Worm (Caenorhabditis elegans): ENCODE data around the gene ZC190.5.

Gene ZC190.5

DNA sequence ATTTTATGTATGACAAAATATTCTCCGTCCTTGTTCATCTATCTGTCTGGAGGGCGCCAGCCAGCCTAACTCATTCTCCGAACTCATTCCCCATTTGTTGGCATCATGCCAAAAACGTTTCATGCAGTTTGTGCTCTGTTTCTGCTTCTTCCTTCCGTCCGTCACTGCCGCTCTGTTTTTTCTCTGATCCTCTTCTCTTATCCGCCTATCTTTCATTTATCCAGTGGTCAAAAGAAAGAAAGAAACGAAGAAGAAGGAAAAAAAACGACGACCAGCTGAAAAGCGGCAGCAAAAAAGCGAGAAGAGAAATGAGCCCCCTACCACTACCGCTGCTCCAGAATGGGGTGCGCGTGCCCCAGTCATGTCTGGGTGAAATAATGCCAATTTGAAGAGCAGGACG is 10.4 kb downstream of the ZC190.5 start:
- TF ChIP-seq dmd-4 (tag; optimal IDR thresholded peaks at IDR 0.05; ENCODE audit: borderline replicate concordance) (peak; percentile 13), pax-1 (tag; optimal IDR thresholded peaks at IDR 0.05) (no peak)

DNA sequence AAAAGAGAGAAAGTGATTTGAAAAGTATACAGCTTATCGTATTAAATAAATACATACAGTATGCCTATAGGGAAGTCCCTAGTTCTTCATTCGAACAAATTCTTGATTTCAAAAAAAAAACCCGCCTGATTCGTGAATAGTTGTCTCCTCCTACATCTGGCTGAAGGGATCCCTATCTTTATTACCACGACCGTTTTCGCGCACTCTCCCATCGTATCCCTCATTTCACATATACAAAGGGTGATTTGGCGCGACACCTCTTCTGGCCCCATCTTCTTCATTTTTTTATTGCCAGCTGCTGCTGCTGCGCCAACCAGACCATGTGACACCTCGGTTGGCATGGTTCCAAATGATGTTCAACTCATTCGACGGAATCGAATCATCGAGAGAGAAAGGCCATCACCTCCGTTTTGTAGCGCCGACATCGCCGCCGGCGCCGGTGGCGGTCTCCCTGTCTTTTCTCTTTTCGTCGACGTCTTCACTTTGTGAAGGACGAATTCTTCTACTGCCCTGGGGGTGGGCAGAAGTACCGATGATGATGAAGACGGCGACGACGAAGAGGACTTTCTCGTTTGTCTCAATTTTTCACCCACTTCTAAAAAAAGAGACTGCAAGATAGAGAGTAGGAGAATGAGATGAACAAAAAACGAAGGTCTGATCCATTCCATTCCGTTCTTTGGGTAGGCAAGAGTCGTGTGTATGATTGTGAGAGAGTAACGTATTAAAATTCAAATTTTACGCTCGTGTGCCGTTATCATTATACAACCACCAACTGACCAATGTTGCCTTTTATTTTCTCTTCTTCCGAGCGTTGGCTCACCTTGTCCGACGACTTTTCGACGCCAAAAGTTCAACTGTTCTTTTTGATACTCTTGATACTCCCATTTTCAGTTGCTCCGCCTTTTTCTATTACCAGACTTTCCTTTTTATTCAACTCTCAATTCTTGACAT is 11.1 kb downstream of the ZC190.5 start:
- TF ChIP-seq pha-2 (tag; optimal IDR thresholded peaks at IDR 0.05) (no peak), hlh-30 (tag; optimal IDR thresholded peaks at IDR 0.05; ENCODE audit: insufficient read depth) (peak; percentile 7), tbx-2 (tag; optimal IDR thresholded peaks at IDR 0.05) (peak; percentile 9)

DNA sequence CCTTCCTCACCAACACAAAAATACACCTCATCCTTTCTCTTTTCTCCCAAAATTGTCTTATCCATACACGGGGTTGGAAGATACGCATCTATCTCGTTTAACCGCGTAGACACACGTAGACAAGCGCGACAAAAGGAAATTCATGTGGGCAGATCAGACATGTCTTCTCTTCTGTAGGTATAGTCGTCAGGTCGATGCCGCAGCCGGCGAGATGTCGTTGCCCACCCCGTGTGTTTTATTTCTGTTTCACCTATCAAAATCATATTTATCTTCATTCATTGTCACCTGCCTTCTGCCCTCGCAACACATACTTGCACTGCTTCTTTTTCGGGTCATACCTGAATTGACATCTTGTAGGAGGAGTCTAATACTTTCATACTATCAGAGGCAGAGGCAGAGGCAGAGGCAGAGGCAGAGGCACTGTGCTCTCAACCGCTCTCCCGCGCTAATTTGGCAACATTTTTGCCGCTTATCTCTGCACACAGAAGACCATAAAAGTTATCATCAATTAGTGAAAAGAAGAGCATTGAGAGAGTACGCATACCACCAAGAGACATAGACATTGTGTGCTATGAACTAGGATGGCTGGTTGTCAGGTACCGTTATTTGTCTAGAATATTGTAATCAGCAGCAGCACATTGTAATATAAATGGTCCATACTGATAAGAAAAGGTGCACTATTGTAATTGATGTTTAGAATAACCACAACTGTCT is 12.0 kb downstream of the ZC190.5 start:
- TF ChIP-seq gmeb-2 (tag; optimal IDR thresholded peaks at IDR 0.05) (no peak), tbx-2 (tag; optimal IDR thresholded peaks at IDR 0.05) (no peak), sdc-2 (tag; optimal IDR thresholded peaks at IDR 0.05) (no peak), ceh-24 (tag; optimal IDR thresholded peaks at IDR 0.05) (no peak), elt-2 (tag; optimal IDR thresholded peaks at IDR 0.05) (peak; percentile 98), rnt-1 (tag; optimal IDR thresholded peaks at IDR 0.05) (peak; percentile 22), pqm-1 (tag; optimal IDR thresholded peaks at IDR 0.05) (peak; percentile 37)

DNA sequence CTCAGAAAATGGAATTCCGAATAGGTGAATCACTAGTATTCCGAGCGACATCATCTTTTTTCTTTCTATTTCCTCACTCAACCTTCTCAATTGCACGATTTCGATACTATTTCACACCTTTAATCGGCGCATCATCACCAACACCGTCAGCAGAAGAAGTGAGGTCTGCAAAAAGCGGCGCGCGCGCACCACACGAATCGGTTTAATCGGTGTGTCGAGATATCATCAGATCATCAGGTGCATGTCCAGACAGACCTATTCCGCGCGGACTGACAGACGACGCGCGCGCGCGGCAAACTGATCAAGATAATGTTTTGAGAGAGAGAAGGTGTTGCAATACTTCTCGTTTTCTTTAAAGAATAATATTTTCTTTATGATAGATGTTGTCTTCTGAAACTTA is 12.9 kb downstream of the ZC190.5 start:
- TF ChIP-seq pax-1 (tag; optimal IDR thresholded peaks at IDR 0.05) (no peak), tbx-2 (tag; optimal IDR thresholded peaks at IDR 0.05) (no peak), rnt-1 (tag; optimal IDR thresholded peaks at IDR 0.05) (peak; percentile 20), npax-4 (tag; optimal IDR thresholded peaks at IDR 0.05) (no peak), ceh-31 (tag; optimal IDR thresholded peaks at IDR 0.05) (no peak), elt-4 (tag; optimal IDR thresholded peaks at IDR 0.05) (no peak), hlh-8 (tag; optimal IDR thresholded peaks at IDR 0.05) (no peak), nhr-232 (tag; optimal IDR thresholded peaks at IDR 0.05) (no peak)

DNA sequence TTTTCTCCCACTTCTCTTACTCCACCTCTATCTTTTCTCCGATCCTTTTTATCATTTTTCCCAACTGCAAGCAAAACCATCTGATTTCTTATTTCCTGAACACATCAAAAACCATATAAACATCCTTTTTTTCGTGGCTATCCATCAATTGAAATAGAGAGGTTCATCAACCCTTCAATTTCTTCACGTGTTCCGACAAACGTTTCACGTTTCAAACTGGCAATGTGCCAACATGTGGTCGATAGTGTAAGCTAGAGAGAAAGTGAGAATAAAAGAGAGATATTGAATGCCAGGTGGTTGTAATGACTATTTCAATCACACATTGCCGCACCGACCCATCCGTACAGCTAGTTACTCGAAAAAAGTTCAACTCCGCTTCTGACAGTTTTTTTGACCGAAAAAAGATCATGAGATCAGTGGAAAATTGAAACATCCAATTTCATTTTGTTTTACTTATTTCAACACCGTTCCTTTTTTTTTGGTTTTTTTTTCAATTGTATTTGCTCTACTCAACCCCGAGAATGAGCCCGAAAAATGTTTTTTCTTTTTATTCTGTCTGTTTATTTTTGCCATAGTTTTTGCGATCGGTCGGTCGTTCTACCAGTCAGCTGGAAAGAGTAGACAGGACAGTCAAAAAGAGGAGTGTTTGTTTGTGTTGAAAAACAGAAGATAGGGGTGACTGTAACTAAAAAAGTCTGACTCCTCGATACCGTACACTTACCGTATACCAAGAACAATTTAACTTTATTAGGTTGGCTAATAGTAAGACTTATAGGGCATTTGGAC is 14.6 kb downstream of the ZC190.5 start:
- TF ChIP-seq hlh-8 (tag; optimal IDR thresholded peaks at IDR 0.05) (peak; percentile 34), mec-3 (tag; optimal IDR thresholded peaks at IDR 0.05; ENCODE audit: borderline replicate concordance) (no peak), ceh-31 (tag; optimal IDR thresholded peaks at IDR 0.05) (no peak), unc-55 (GFP tag; optimal IDR thresholded peaks at IDR 0.05) (peak; percentile 37), rnt-1 (tag; optimal IDR thresholded peaks at IDR 0.05) (peak; percentile 56), ceh-18 (tag; optimal IDR thresholded peaks at IDR 0.05) (peak; percentile 49), pag-3 (tag; optimal IDR thresholded peaks at IDR 0.05; ENCODE audit: borderline replicate concordance) (no peak)

DNA sequence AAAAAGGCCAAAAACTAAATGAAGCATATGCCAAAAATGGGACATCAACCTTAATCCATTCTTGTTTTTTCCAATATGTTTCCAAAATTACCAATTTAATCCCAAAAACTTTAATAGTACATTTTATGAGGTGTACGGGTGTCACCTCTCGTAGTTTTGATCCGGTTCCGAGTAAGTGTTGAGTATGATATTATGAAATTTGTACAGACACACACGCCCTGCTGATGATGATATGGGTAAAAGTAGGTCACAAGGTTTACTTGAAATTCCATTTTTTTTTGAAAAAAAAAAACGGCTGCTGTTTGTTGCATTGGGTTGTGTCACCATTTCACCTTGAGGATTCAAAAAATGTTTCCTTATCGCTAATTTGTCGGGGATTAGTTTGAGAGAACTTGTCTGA is 15.5 kb downstream of the ZC190.5 start:
- TF ChIP-seq ceh-24 (tag; optimal IDR thresholded peaks at IDR 0.05) (no peak), zip-5 (tag; optimal IDR thresholded peaks at IDR 0.05) (no peak), ceh-2 (tag; optimal IDR thresholded peaks at IDR 0.05) (no peak)

DNA sequence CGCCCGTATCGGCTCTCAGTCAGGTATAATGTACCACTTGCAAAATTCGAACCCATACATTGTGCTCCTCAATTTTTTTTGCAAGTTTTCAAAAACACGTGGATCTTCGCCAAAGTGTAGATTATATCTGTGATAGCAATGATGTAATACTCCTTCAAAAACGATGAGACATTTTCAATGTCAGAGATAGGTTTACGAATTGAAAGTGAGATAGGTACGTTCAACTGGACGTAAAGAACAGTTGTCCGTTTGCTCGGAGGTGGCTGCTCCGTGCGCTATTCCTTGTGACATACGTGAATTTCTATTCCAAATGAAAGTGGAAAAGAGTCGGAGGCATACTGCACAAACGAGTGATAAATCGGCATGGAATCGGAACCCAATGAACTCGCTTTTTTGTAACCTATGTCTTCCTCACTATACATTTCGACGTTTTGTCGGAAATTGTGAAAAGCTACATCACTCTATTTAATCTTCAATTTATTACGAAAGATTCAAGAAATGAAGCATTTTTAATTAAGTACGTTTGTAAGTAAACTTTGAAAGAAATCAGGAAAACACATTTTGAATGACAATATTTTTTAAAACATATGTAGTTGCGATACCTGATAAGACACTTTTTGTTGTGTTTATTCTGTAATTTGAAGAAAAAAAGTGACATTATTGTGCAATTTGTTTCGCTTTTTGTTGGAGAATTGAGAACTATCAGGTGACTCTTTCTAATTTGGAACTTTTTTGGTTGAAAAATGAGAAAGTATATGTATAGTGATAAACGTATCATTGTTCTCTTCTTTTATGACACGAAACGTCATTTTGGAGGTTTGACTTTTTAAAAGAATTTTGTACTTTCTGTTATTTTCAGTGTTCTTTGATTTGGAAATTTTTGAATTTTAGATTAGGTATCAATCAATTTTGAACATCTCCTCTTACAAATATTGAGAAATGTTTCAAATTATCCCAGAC is 18.7 kb downstream of the ZC190.5 start:
- peak; percentile 16 for TF ChIP-seq unc-55 (GFP tag; optimal IDR thresholded peaks at IDR 0.05)
- no peak for TF ChIP-seq ceh-34 (tag; optimal IDR thresholded peaks at IDR 0.05)
